Worm (Caenorhabditis elegans) whole organism, midembryonic: ENCODE measurements around the gene ceh-22.
A peak's percentile ranks its signal among the peaks of the same experiment; 100 is the strongest.

Source experiments
- T22C8.4 ChIP-seq: fragments of 200-800 bp; sonication (Bioruptor generic); IDR thresholded peaks from 2 replicates; pipeline ENCODE4 v1.3.6; 2022; ENCODE audit warnings: missing genetic modification characterization, missing compliant biosample characterization
- cog-1 ChIP-seq: sonication (generic microtip); optimal IDR thresholded peaks from 2 replicates; lab custom pipeline; 2016; ENCODE audit warnings: missing genetic modification characterization, missing compliant biosample characterization
- flt-1 ChIP-seq: fragments of 200-800 bp; sonication (Bioruptor generic); IDR thresholded peaks from 2 replicates; pipeline ENCODE4 v1.3.6; 2022; ENCODE audit warnings: missing genetic modification characterization, missing compliant biosample characterization
- klf-2 ChIP-seq: fragments of 200-800 bp; sonication (Bioruptor generic); conservative IDR thresholded peaks from 2 replicates; pipeline ENCODE4 v1.3.6; 2022; ENCODE audit warnings: missing genetic modification reagents, missing genetic modification characterization, missing compliant biosample characterization
- med-1 ChIP-seq: sonication (generic microtip); optimal IDR thresholded peaks from 2 replicates; lab custom pipeline; 2017; ENCODE audit warnings: missing genetic modification characterization, mild to moderate bottlenecking, missing compliant biosample characterization, antibody characterized with exemption, missing genetic modification reagents; ENCODE audit not compliant: insufficient read depth
- ref-1 ChIP-seq: fragments of 200-800 bp; sonication (Bioruptor generic); conservative IDR thresholded peaks from 2 replicates; pipeline ENCODE4 v1.3.6; 2022; ENCODE audit warnings: missing genetic modification reagents, missing genetic modification characterization, missing compliant biosample characterization
- tab-1 ChIP-seq: fragments of 200-800 bp; sonication (Bioruptor generic); IDR thresholded peaks from 2 replicates; pipeline ENCODE4 v1.3.6; 2022; ENCODE audit warnings: missing genetic modification characterization, missing compliant biosample characterization
- ztf-23 ChIP-seq: fragments of 200-800 bp; sonication (Bioruptor generic); IDR thresholded peaks from 2 replicates; pipeline ENCODE4 v1.3.6; 2022; ENCODE audit warnings: missing genetic modification reagents, missing genetic modification characterization, missing compliant biosample characterization
- ztf-29 ChIP-seq: fragments of 200-800 bp; sonication (Bioruptor generic); IDR thresholded peaks from 2 replicates; pipeline ENCODE4 v1.3.6; 2022; ENCODE audit warnings: missing genetic modification reagents, missing genetic modification characterization, missing compliant biosample characterization

The ceh-22 gene

DNA sequence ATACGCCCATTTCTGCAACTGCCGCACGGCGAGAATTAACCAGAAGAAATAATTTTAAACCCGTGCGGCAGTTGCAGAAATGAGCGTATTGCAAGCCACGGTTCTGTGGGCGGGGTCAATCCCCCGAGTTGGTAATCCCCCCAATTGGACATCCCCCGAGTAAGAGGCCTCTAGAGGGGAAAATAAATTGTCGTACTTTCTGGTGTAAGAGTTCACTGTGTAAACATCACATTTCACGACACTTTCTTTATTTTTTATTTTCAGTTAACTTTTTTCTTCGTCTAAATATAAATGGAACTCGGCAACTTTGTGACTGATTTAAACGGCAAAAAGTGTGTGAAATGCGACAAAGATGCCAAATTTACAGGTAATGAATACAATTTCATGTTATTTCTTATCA is 13.8 kb upstream of the ceh-22 start, which contains the start of gene tut-2:
Gene tut-2, plus strand, starts transcription at position 277 of the 400 bp plus-strand sequence.
- TF ChIP-seq ref-1 (no peak), ztf-29 (GFP tag; lab: Robert Waterston, UW) (0 out of 2 replicates have a peak, but pooled peaks have one; percentile 6)

DNA sequence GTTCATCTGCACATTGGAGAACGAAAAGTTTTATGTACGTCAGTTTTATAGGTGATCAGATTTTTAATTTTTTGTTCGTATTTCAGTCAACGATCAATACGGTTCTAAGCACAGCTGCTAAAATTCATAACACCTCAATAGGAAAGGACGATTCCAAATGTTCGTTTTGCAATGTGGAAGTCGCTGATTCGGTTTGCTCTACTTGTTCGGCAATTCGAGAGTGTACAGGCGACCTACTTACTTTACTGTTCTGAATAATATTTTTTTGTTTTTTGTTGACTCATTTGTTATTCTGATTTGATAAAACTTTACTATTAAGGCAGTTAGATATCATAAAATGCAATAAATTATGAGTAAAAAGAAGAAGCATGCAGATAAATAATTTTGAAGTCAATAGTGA is 12.4 kb upstream of the ceh-22 start:
- no peak for TF ChIP-seq med-1
- TF ChIP-seq T22C8.4 (GFP tag; lab: Robert Waterston, UW) = no peak
- TF ChIP-seq ztf-29 (GFP tag; lab: Robert Waterston, UW) = no peak
- TF ChIP-seq flt-1 (GFP tag; lab: Robert Waterston, UW) = no peak
- TF ChIP-seq ztf-23 = no peak
- no peak for TF ChIP-seq tab-1 (GFP tag; lab: Robert Waterston, UW)
- TF ChIP-seq ref-1 = no peak

- no peak for TF ChIP-seq ref-1
- no peak for TF ChIP-seq tab-1 (GFP tag; lab: Robert Waterston, UW)
- TF ChIP-seq cog-1 = no peak
Observed at ce11 chrV:10661417-10661945, 10.2 kb upstream of the ceh-22 start, which contains the start of gene sqv-4. TSS of gene sqv-4 (minus strand) at chrV:10661467.

- TF ChIP-seq ref-1 (no peak), med-1 (no peak), ztf-23 (no peak), tab-1 (GFP tag; lab: Robert Waterston, UW) (no peak), T22C8.4 (GFP tag; lab: Robert Waterston, UW) (no peak), flt-1 (GFP tag; lab: Robert Waterston, UW) (no peak), cog-1 (no peak), ztf-29 (GFP tag; lab: Robert Waterston, UW) (no peak)
Observed at ce11 chrV:10662000-10662399, 9.7 kb upstream of the ceh-22 start.

- TF ChIP-seq med-1 (no peak), klf-2 (no peak), flt-1 (GFP tag; lab: Robert Waterston, UW) (no peak)
Observed at ce11 chrV:10664271-10664670, 7.4 kb upstream of the ceh-22 start.

DNA sequence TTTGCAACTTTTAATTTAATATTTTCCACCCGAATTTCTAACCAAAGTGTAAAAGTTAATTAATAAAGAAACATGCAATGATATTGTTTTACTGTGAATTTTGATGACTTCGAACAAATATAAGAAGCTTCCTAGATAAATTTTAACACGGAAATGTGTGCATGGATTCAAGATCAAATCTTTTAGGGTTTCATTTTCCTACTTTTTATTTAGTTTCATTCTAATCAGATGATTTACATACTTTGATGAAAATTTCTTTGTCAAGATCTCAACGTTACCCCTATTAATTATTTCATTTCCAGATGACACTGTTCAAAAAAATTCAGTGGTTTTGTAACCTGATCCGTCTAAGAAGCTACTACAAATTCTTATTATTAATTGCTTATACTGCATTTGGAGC is 4.4 kb upstream of the ceh-22 start, which contains the start of gene twk-12:
Gene twk-12, plus strand, starts transcription at position 301 of the 400 bp plus-strand sequence.
- no peak for TF ChIP-seq klf-2

ce11 chrV:10670817-10671216 is 901 bp upstream of the ceh-22 start:
- TF ChIP-seq flt-1 (GFP tag; lab: Robert Waterston, UW) (no peak), cog-1 (no peak), ztf-29 (GFP tag; lab: Robert Waterston, UW) (no peak), med-1 (no peak), ztf-23 (no peak), ref-1 (no peak), tab-1 (GFP tag; lab: Robert Waterston, UW) (no peak), klf-2 (no peak), T22C8.4 (GFP tag; lab: Robert Waterston, UW) (no peak)

ce11 chrV:10672601-10673000 is 883 bp downstream of the ceh-22 start:
- no peak for TF ChIP-seq tab-1 (GFP tag; lab: Robert Waterston, UW)
- no peak for TF ChIP-seq ztf-29 (GFP tag; lab: Robert Waterston, UW)
- TF ChIP-seq T22C8.4 (GFP tag; lab: Robert Waterston, UW) = no peak
- no peak for TF ChIP-seq flt-1 (GFP tag; lab: Robert Waterston, UW)
- no peak for TF ChIP-seq ref-1
- no peak for TF ChIP-seq ztf-23
- TF ChIP-seq klf-2 = no peak
- TF ChIP-seq cog-1 = no peak
- no peak for TF ChIP-seq med-1

DNA sequence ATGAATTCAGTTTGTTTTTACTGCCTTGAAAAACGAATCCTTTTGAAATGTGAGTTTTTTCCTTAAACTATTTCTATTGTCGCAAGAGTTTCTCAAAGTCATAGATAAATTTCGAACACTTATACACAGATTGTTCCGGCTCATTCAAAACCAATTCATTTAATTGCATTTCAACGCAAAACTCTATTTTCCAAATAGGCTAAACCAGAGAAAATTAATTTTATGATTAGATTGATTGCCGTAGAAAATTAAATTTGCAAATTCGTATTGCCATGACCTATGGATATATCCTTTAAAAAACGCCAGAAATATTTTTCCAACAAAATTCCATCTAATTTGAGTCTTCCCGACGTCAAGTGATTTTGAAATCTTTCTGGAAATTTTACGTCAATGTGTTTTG is 4.3 kb downstream of the ceh-22 start:
- TF ChIP-seq flt-1 (GFP tag; lab: Robert Waterston, UW) (no peak), ref-1 (no peak), cog-1 (no peak), klf-2 (no peak)

DNA sequence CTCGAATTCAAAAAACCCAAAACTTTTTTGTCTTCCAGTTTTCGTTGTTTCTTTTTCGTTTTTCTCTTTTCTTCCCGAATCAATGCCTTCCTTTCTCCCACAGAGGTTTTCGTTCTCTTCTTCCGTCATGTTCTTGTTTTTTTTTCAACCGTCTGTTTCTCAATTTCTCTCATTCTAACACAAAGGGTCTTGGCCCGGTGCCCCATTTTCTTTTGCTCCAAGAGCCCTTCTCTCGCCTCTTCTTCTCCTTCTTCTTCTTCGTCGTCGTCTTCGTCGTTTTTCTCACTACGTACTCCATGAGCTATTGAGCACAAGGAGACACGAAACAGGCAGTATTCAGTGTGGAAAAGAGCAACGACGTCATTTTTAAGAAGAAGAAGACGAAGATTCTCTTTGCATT is 5.7 kb downstream of the ceh-22 start:
- TF ChIP-seq flt-1 (GFP tag; lab: Robert Waterston, UW) = no peak
- no peak for TF ChIP-seq T22C8.4 (GFP tag; lab: Robert Waterston, UW)
- TF ChIP-seq tab-1 (GFP tag; lab: Robert Waterston, UW) = no peak
- TF ChIP-seq ztf-23 = no peak
- no peak for TF ChIP-seq ztf-29 (GFP tag; lab: Robert Waterston, UW)
- TF ChIP-seq med-1 = no peak
- TF ChIP-seq cog-1 = no peak

ce11 chrV:10679080-10679479 is 7.4 kb downstream of the ceh-22 start:
- no peak for TF ChIP-seq cog-1
- TF ChIP-seq ref-1 = no peak
- no peak for TF ChIP-seq klf-2
- no peak for TF ChIP-seq flt-1 (GFP tag; lab: Robert Waterston, UW)
- TF ChIP-seq T22C8.4 (GFP tag; lab: Robert Waterston, UW) = no peak
- no peak for TF ChIP-seq tab-1 (GFP tag; lab: Robert Waterston, UW)

ce11 chrV:10679990-10680602 is 8.4 kb downstream of the ceh-22 start:
- TF ChIP-seq ztf-23 (no peak), cog-1 (no peak)
